Worm (Caenorhabditis elegans) whole organism, midembryonic: ENCODE data around the gene C12D5.10.

ENCODE experiments used
- cog-1 ChIP-seq: sonication (generic microtip); optimal IDR thresholded peaks from 2 replicates; lab custom pipeline; 2016; ENCODE audit warnings: missing genetic modification characterization, missing compliant biosample characterization
- flt-1 ChIP-seq: fragments of 200-800 bp; sonication (Bioruptor generic); IDR thresholded peaks from 2 replicates; pipeline ENCODE4 v1.3.6; 2022; ENCODE audit warnings: missing genetic modification characterization, missing compliant biosample characterization
- klf-2 ChIP-seq: fragments of 200-800 bp; sonication (Bioruptor generic); conservative IDR thresholded peaks from 2 replicates; pipeline ENCODE4 v1.3.6; 2022; ENCODE audit warnings: missing genetic modification reagents, missing genetic modification characterization, missing compliant biosample characterization
- med-1 ChIP-seq: sonication (generic microtip); optimal IDR thresholded peaks from 2 replicates; lab custom pipeline; 2017; ENCODE audit warnings: missing genetic modification characterization, mild to moderate bottlenecking, missing compliant biosample characterization, antibody characterized with exemption, missing genetic modification reagents; ENCODE audit not compliant: insufficient read depth
- ref-1 ChIP-seq: fragments of 200-800 bp; sonication (Bioruptor generic); conservative IDR thresholded peaks from 2 replicates; pipeline ENCODE4 v1.3.6; 2022; ENCODE audit warnings: missing genetic modification reagents, missing genetic modification characterization, missing compliant biosample characterization
- ztf-23 ChIP-seq: fragments of 200-800 bp; sonication (Bioruptor generic); IDR thresholded peaks from 2 replicates; pipeline ENCODE4 v1.3.6; 2022; ENCODE audit warnings: missing genetic modification reagents, missing genetic modification characterization, missing compliant biosample characterization

DNA sequence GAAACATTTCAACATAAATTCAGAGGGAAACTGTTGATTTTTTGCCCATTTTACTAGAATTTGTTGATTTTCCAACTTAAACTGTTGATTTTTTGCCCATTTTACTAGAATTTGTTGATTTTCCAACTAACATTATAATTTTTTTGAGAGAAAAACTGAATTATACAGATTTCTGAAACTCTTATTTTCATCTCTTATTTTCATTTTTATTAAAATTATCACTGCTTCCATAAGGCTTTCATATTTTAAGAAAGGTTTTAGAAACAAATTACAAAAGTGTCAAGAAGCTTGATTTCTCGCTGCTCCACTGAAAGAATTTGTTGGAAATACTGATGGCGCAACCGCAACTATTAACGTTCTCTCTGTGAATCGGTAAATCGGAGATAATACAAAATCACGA is 43.3 kb downstream of the C12D5.10 start:
- TF ChIP-seq ref-1 (GFP tag; lab: Robert Waterston, UW) (no peak), cog-1 (no peak), klf-2 (GFP tag; lab: Robert Waterston, UW) (no peak), flt-1 (GFP tag; lab: Robert Waterston, UW) (no peak), ztf-23 (GFP tag; lab: Robert Waterston, UW) (no peak), med-1 (no peak)
